Fruit fly (Drosophila melanogaster) Kc167 (cell line): ENCODE measurements around the gene CG13086.

Source experiments
- Myc ChIP-seq: fragments of >200 bp; optimal IDR thresholded peaks from 2 replicates; lab custom pipeline; 2017; ENCODE audit warnings: missing external identifiers
- Sin3A ChIP-seq: fragments of >200 bp; optimal IDR thresholded peaks from 2 replicates; lab custom pipeline; 2018; ENCODE audit warnings: missing external identifiers
- psq ChIP-seq: fragments of >200 bp; optimal IDR thresholded peaks from 2 replicates; lab custom pipeline; 2017; ENCODE audit warnings: missing external identifiers
- ttk ChIP-seq: sonication (Bioruptor generic); optimal IDR thresholded peaks from 2 replicates; lab custom pipeline; 2017; ENCODE audit warnings: missing external identifiers

dm6 chr2L:19359802-19360429 is 4.3 kb upstream of the CG13086 start:
- no peak for TF ChIP-seq ttk (lab: Kevin White, UChicago)
- TF ChIP-seq Sin3A (lab: Kevin White, UChicago) = no peak
- no peak for TF ChIP-seq psq (lab: Kevin White, UChicago)
- TF ChIP-seq Myc (lab: Kevin White, UChicago) = no peak
